Fruit fly (Drosophila melanogaster) whole organism, embryonic: Measurements from ENCODE around the gene CG17564.

Experiments
- CG12391 ChIP-seq: fragments of 200-800 bp; sonication (Bioruptor generic); optimal IDR thresholded peaks from 3 replicates; lab custom pipeline; 2018; ENCODE audit warnings: missing biosample characterization, mild to moderate bottlenecking, missing genetic modification characterization, moderate library complexity
- CG1602 ChIP-seq: fragments of 200-800 bp; sonication (Bioruptor generic); optimal IDR thresholded peaks from 3 replicates; lab custom pipeline; 2016; ENCODE audit warnings: missing biosample characterization, missing genetic modification characterization
- CG16863 ChIP-seq: fragments of 200-800 bp; sonication (Bioruptor generic); optimal IDR thresholded peaks from 3 replicates; lab custom pipeline; 2016; ENCODE audit warnings: missing biosample characterization, missing genetic modification characterization
- CG17361 ChIP-seq: fragments of 200-800 bp; sonication (Bioruptor generic); IDR thresholded peaks from 3 replicates; pipeline ENCODE4 v1.3.6; 2022; ENCODE audit warnings: missing biosample characterization, missing genetic modification characterization
- CG1832 ChIP-seq: fragments of 200-800 bp; sonication (Bioruptor generic); optimal IDR thresholded peaks from 2 replicates; lab custom pipeline; 2017; ENCODE audit warnings: missing biosample characterization, mild to moderate bottlenecking, missing genetic modification characterization, inconsistent platforms
- CG2199 ChIP-seq: fragments of 200-800 bp; sonication (Bioruptor generic); IDR thresholded peaks from 3 replicates; pipeline ENCODE4 v1.3.6; 2022; ENCODE audit warnings: missing biosample characterization, missing genetic modification characterization
- Opbp ChIP-seq: fragments of 200-800 bp; sonication (Bioruptor generic); IDR thresholded peaks from 3 replicates; pipeline ENCODE4 v1.3.6; 2022; ENCODE audit warnings: missing biosample characterization, missing genetic modification characterization; ENCODE audit not compliant: partially characterized antibody
- Poxn ChIP-seq: fragments of 200-800 bp; sonication (Bioruptor generic); IDR thresholded peaks from 2 replicates; pipeline ENCODE4 v1.3.6; 2022; ENCODE audit warnings: missing biosample characterization, missing genetic modification characterization
- br ChIP-seq: fragments of >200 bp; optimal IDR thresholded peaks from 2 replicates; lab custom pipeline; 2017
- pita ChIP-seq: fragments of 200-800 bp; sonication (Bioruptor generic); optimal IDR thresholded peaks from 2 replicates; lab custom pipeline; 2017; ENCODE audit warnings: missing biosample characterization, mild to moderate bottlenecking, missing genetic modification characterization

- TF ChIP-seq CG1832 (GFP tag; lab: Kevin White, UChicago): no peak
- no peak for TF ChIP-seq CG12391 (tag; lab: Kevin White, UChicago)
- TF ChIP-seq Opbp: no peak
- TF ChIP-seq CG16863 (GFP tag; lab: Kevin White, UChicago): no peak
- TF ChIP-seq CG17361 (GFP tag; lab: Robert Waterston, UW): no peak
- no peak for TF ChIP-seq CG2199
- no peak for TF ChIP-seq pita (GFP tag; lab: Kevin White, UChicago)
- no peak for TF ChIP-seq br (lab: Kevin White, UChicago)
- TF ChIP-seq CG1602: no peak
- no peak for TF ChIP-seq Poxn
Observed at dm6 chr2L:19254079-19254478, 45.7 kb downstream of the CG17564 start.
